Worm (Caenorhabditis elegans) whole organism, L3 larva: ENCODE results near the gene hex-2.
A peak's percentile ranks its signal among the peaks of the same experiment; 100 is the strongest.

Experiments
- R02D3.7 ChIP-seq: fragments of 150-350 bp; optimal IDR thresholded peaks from 2 replicates; lab custom pipeline; 2014; ENCODE audit warnings: missing biosample characterization, missing genetic modification characterization
- ZK546.5 ChIP-seq: sonication (generic microtip); optimal IDR thresholded peaks from 2 replicates; lab custom pipeline; 2017; ENCODE audit warnings: missing biosample characterization, missing genetic modification characterization
- aly-2 ChIP-seq: fragments of 150-350 bp; optimal IDR thresholded peaks from 2 replicates; lab custom pipeline; 2014; ENCODE audit warnings: missing biosample characterization, missing genetic modification characterization
- ama-1 ChIP-seq: fragments of 150-350 bp; optimal IDR thresholded peaks from 2 replicates; lab custom pipeline; 2018
- ceh-16 ChIP-seq: sonication (generic microtip); optimal IDR thresholded peaks from 2 replicates; lab custom pipeline; 2017; ENCODE audit warnings: missing biosample characterization, missing genetic modification characterization
- ceh-28 ChIP-seq: fragments of 150-350 bp; optimal IDR thresholded peaks from 2 replicates; lab custom pipeline; 2014; ENCODE audit warnings: missing biosample characterization, missing genetic modification reagents, missing genetic modification characterization
- ceh-82 ChIP-seq: fragments of 150-350 bp; optimal IDR thresholded peaks from 2 replicates; lab custom pipeline; 2014; ENCODE audit warnings: missing biosample characterization, missing genetic modification characterization
- daf-12 ChIP-seq: fragments of 150-350 bp; optimal IDR thresholded peaks from 2 replicates; lab custom pipeline; 2014; ENCODE audit warnings: missing biosample characterization, missing genetic modification reagents, missing genetic modification characterization
- egl-27 ChIP-seq: sonication (generic microtip); optimal IDR thresholded peaks from 4 replicates; lab custom pipeline; 2017; ENCODE audit warnings: missing biosample characterization, missing genetic modification reagents, missing genetic modification characterization
- egl-5 ChIP-seq: fragments of 150-350 bp; optimal IDR thresholded peaks from 2 replicates; lab custom pipeline; 2017; ENCODE audit warnings: missing biosample characterization, missing genetic modification reagents, missing genetic modification characterization, inconsistent platforms
- elt-1 ChIP-seq: fragments of 150-350 bp; optimal IDR thresholded peaks from 2 replicates; lab custom pipeline; 2014; ENCODE audit warnings: missing biosample characterization, missing genetic modification characterization
- elt-2 ChIP-seq: sonication (generic microtip); optimal IDR thresholded peaks from 2 replicates; lab custom pipeline; 2016; ENCODE audit warnings: missing genetic modification reagents, mild to moderate bottlenecking, missing genetic modification characterization, missing compliant biosample characterization
- elt-3 ChIP-seq, 3 experiments: fragments of 150-350 bp in 1 of 3; sonication (generic microtip) in 2 of 3; optimal IDR thresholded peaks; 2 replicates in 2 of 3; 4 replicates in 1 of 3; lab custom pipeline; 2014 to 2017; ENCODE audit warnings: missing biosample characterization in 3 of 3, missing genetic modification characterization in 3 of 3
- fkh-10 ChIP-seq: sonication (generic microtip); optimal IDR thresholded peaks from 2 replicates; lab custom pipeline; 2017; ENCODE audit warnings: missing biosample characterization, missing genetic modification reagents, missing genetic modification characterization
- fkh-2 ChIP-seq: fragments of 150-350 bp; optimal IDR thresholded peaks from 2 replicates; lab custom pipeline; 2014; ENCODE audit warnings: missing biosample characterization, missing genetic modification reagents, missing genetic modification characterization
- fos-1 ChIP-seq: fragments of 150-350 bp; optimal IDR thresholded peaks from 2 replicates; lab custom pipeline; 2014; ENCODE audit warnings: missing biosample characterization, missing genetic modification characterization
- hmg-11 ChIP-seq: sonication (generic microtip); optimal IDR thresholded peaks from 2 replicates; lab custom pipeline; 2016; ENCODE audit warnings: missing genetic modification characterization, missing compliant biosample characterization
- jun-1 ChIP-seq: fragments of 150-350 bp; optimal IDR thresholded peaks from 2 replicates; lab custom pipeline; 2014; ENCODE audit warnings: missing biosample characterization, missing genetic modification reagents, missing genetic modification characterization
- lin-15B ChIP-seq: fragments of 150-350 bp; optimal IDR thresholded peaks from 2 replicates; lab custom pipeline; 2014; ENCODE audit warnings: missing biosample characterization, missing genetic modification characterization
- lin-39 ChIP-seq: fragments of 150-350 bp; optimal IDR thresholded peaks from 2 replicates; lab custom pipeline; 2018; ENCODE audit warnings: missing biosample characterization, missing genetic modification reagents, missing genetic modification characterization
- lsy-12 ChIP-seq: sonication (generic microtip); optimal IDR thresholded peaks from 2 replicates; lab custom pipeline; 2016; ENCODE audit warnings: mild to moderate bottlenecking, missing genetic modification characterization, missing compliant biosample characterization
- mdl-1 ChIP-seq: fragments of 150-350 bp; optimal IDR thresholded peaks from 2 replicates; lab custom pipeline; 2014; ENCODE audit warnings: missing biosample characterization, missing genetic modification characterization
- mml-1 ChIP-seq: fragments of 150-350 bp; sonication (generic microtip); optimal IDR thresholded peaks from 3 replicates; lab custom pipeline; 2014; ENCODE audit warnings: missing biosample characterization, missing genetic modification characterization
- nfya-1 ChIP-seq: sonication (generic microtip); optimal IDR thresholded peaks from 2 replicates; lab custom pipeline; 2017; ENCODE audit warnings: missing genetic modification characterization, mild to moderate bottlenecking, missing compliant biosample characterization, antibody characterized with exemption, moderate library complexity; ENCODE audit not compliant: insufficient read depth
- nhr-11 ChIP-seq: fragments of 150-350 bp; optimal IDR thresholded peaks from 2 replicates; lab custom pipeline; 2014; ENCODE audit warnings: missing biosample characterization, missing genetic modification characterization
- nhr-23 ChIP-seq: fragments of 150-350 bp; optimal IDR thresholded peaks from 2 replicates; lab custom pipeline; 2014; ENCODE audit warnings: missing biosample characterization, missing genetic modification reagents, missing genetic modification characterization
- nhr-237 ChIP-seq: fragments of 150-350 bp; optimal IDR thresholded peaks from 2 replicates; lab custom pipeline; 2014; ENCODE audit warnings: missing biosample characterization, missing genetic modification characterization
- nhr-25 ChIP-seq: sonication (generic microtip); optimal IDR thresholded peaks from 2 replicates; lab custom pipeline; 2017; ENCODE audit warnings: missing biosample characterization, missing genetic modification characterization
- nhr-28 ChIP-seq: fragments of 150-350 bp; optimal IDR thresholded peaks from 2 replicates; lab custom pipeline; 2014; ENCODE audit warnings: missing biosample characterization, missing genetic modification characterization
- nhr-43 ChIP-seq: sonication (generic microtip); optimal IDR thresholded peaks from 2 replicates; lab custom pipeline; 2016; ENCODE audit warnings: mild to moderate bottlenecking, missing genetic modification characterization, missing compliant biosample characterization; ENCODE audit not compliant: poor library complexity, severe bottlenecking
- nhr-67 ChIP-seq: fragments of 150-350 bp; optimal IDR thresholded peaks from 2 replicates; lab custom pipeline; 2014; ENCODE audit warnings: missing biosample characterization, missing genetic modification characterization
- nhr-76 ChIP-seq: fragments of 150-350 bp; sonication (generic microtip); optimal IDR thresholded peaks from 5 replicates; lab custom pipeline; 2014; ENCODE audit warnings: missing biosample characterization, missing genetic modification characterization
- nhr-77 ChIP-seq: fragments of 150-350 bp; optimal IDR thresholded peaks from 2 replicates; lab custom pipeline; 2014; ENCODE audit warnings: missing biosample characterization, missing genetic modification characterization
- pha-4 ChIP-seq: fragments of 150-350 bp; optimal IDR thresholded peaks from 2 replicates; lab custom pipeline; 2014; ENCODE audit warnings: missing biosample characterization, missing genetic modification reagents, missing genetic modification characterization
- pqm-1 ChIP-seq: fragments of 150-350 bp; optimal IDR thresholded peaks from 2 replicates; lab custom pipeline; 2017; ENCODE audit warnings: missing biosample characterization, missing genetic modification characterization, inconsistent platforms
- skn-1 ChIP-seq: fragments of 150-350 bp; optimal IDR thresholded peaks from 2 replicates; lab custom pipeline; 2014; ENCODE audit warnings: missing biosample characterization, missing genetic modification characterization
- snpc-4 ChIP-seq: fragments of 150-350 bp; optimal IDR thresholded peaks from 2 replicates; lab custom pipeline; 2014; ENCODE audit warnings: missing biosample characterization, missing genetic modification characterization
- tbx-2 ChIP-seq: sonication (generic microtip); optimal IDR thresholded peaks from 2 replicates; lab custom pipeline; 2016; ENCODE audit warnings: mild to moderate bottlenecking, missing genetic modification characterization, missing compliant biosample characterization
- unc-39 ChIP-seq: sonication (generic microtip); optimal IDR thresholded peaks from 4 replicates; lab custom pipeline; 2017; ENCODE audit warnings: missing biosample characterization, missing genetic modification characterization
- ztf-11 ChIP-seq: fragments of 150-350 bp; optimal IDR thresholded peaks from 2 replicates; lab custom pipeline; 2014; ENCODE audit warnings: missing biosample characterization, missing genetic modification characterization
- ztf-4 ChIP-seq: fragments of 150-350 bp; optimal IDR thresholded peaks from 2 replicates; lab custom pipeline; 2014; ENCODE audit warnings: missing biosample characterization, missing genetic modification characterization

The hex-2 gene

ce11 chrV:5677947-5678346 lies 23.7 kb downstream of the hex-2 start:
- TF ChIP-seq unc-39 (no peak), ztf-11 (no peak), fos-1 (tag; lab: Kevin White, UChicago) (no peak), jun-1 (tag; lab: Kevin White, UChicago) (no peak), ZK546.5 (tag; lab: Kevin White, UChicago) (no peak), pha-4 (no peak), egl-27 (tag; lab: Kevin White, UChicago) (no peak), nhr-23 (tag; lab: Kevin White, UChicago) (no peak), nhr-237 (tag; lab: Kevin White, UChicago) (no peak), nhr-25 (tag; lab: Kevin White, UChicago) (no peak), aly-2 (tag; lab: Kevin White, UChicago) (no peak), nhr-43 (no peak), mml-1 (tag; lab: Kevin White, UChicago) (no peak)

DNA sequence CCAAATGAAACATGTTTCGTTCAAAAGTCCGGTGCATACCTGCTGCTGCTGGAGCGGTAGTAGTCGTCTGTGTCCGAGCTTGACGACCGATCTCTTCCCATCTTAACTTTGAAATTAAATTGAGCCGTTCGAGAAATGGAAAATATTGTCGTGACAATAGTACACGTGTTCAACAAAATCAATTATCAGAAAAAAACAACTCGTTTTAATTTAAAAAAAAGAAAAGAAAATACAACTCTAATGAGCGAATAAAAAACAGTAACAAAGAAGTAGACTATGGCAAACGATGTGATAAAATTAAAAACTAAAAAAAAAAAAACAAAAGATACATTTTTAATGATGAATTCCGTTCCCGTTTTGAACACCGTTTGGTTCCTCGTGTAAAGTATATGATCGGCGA lies 28.3 kb downstream of the hex-2 start, which contains the start of gene prp-39:
TSS of gene prp-39 (minus strand) at position 101 of the 400 bp plus-strand sequence.
- no peak for TF ChIP-seq lin-15B (tag; lab: Kevin White, UChicago)
- no peak for TF ChIP-seq lsy-12
- no peak for TF ChIP-seq elt-2
- no peak for TF ChIP-seq nhr-76 (tag; lab: Kevin White, UChicago)
- TF ChIP-seq fkh-2 (tag; lab: Kevin White, UChicago): no peak
- no peak for TF ChIP-seq ZK546.5 (tag; lab: Kevin White, UChicago)
- no peak for TF ChIP-seq ztf-4 (tag; lab: Kevin White, UChicago)
- no peak for TF ChIP-seq skn-1 (tag; lab: Kevin White, UChicago)
- TF ChIP-seq elt-1 (tag; lab: Kevin White, UChicago): no peak

DNA sequence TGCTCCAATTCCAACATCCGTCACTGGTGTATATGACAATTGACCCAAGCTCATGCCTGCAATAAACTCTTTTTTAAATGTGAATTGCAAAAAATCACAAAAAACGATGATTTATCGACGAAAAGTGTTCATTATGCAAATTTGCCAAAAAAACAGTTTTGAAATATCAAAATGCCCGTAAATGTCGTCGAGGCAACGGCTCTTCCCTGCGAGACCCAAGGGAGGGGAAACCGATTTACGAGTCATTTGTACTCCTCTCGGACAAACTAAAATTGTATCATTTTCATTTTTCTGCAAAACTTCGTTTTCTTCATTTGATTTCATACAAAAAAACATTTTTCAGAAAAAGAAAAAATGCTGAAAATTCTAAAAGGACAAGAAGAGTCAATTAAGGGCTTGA lies 30.3 kb downstream of the hex-2 start, which contains the start of the genes hmgs-1 and F25B4.4:
TSS of gene hmgs-1 (minus strand) at position 56 of the 400 bp plus-strand sequence.
TSS of gene F25B4.4 (plus strand) at position 340 of the 400 bp plus-strand sequence.
- TF ChIP-seq nhr-23 (tag; lab: Kevin White, UChicago) (peak; percentile 95), ceh-28 (peak; percentile 76), mdl-1 (tag; lab: Kevin White, UChicago) (no peak), nhr-67 (tag; lab: Kevin White, UChicago) (no peak), pha-4 (peak; percentile 98), R02D3.7 (tag; lab: Kevin White, UChicago) (peak; percentile 100), egl-27 (tag; lab: Kevin White, UChicago) (peak; percentile 49), lin-15B (tag; lab: Kevin White, UChicago) (peak; percentile 97), fkh-10 (GFP tag; lab: Kevin White, UChicago) (peak; percentile 86), jun-1 (tag; lab: Kevin White, UChicago) (peak; percentile 85), nfya-1 (peak; percentile 88), ztf-4 (tag; lab: Kevin White, UChicago) (no peak), unc-39 (no peak), nhr-28 (tag; lab: Kevin White, UChicago) (peak; percentile 41), skn-1 (tag; lab: Kevin White, UChicago) (peak; percentile 76), nhr-76 (tag; lab: Kevin White, UChicago) (no peak), ZK546.5 (tag; lab: Kevin White, UChicago) (no peak), ceh-16 (tag; lab: Kevin White, UChicago) (no peak), lin-39 (tag; lab: Kevin White, UChicago) (peak; percentile 96), pqm-1 (tag; lab: Kevin White, UChicago) (peak; percentile 81), egl-5 (peak; percentile 94), snpc-4 (tag; lab: Kevin White, UChicago) (peak; percentile 67), elt-3 (tag; optimal IDR thresholded peaks at IDR 0.05; lab: Kevin White, UChicago) (peak in 1 of 3 experiments; percentile 9), elt-1 (tag; lab: Kevin White, UChicago) (peak; percentile 37), hmg-11 (tag; lab: Kevin White, UChicago) (peak; percentile 80), nhr-25 (tag; lab: Kevin White, UChicago) (peak; percentile 88), nhr-11 (tag; lab: Kevin White, UChicago) (peak; percentile 49), daf-12 (tag; lab: Kevin White, UChicago) (no peak), elt-2 (peak; percentile 60), nhr-77 (peak; percentile 61), lsy-12 (peak; percentile 79), tbx-2 (peak; percentile 70), ama-1 (lab: Kevin White, UChicago) (peak; percentile 64), nhr-43 (peak; percentile 83), ceh-82 (tag; lab: Kevin White, UChicago) (peak; percentile 71)
- TF ChIP-seq, all 47 proteins: peak for 27
